Fruit fly (Drosophila melanogaster) whole organism, embryonic: ENCODE results near the gene Ant2.

Experiments used
- Ada2b ChIP-seq: fragments of 200-800 bp; sonication (Bioruptor generic); IDR thresholded peaks from 2 replicates; pipeline ENCODE4 v1.3.6; 2022; ENCODE audit warnings: missing biosample characterization, missing genetic modification characterization
- Blimp-1 ChIP-seq: fragments of 200-800 bp; sonication (Bioruptor generic); optimal IDR thresholded peaks from 3 replicates; lab custom pipeline; 2018; ENCODE audit warnings: missing biosample characterization, missing genetic modification characterization, mild to moderate bottlenecking, moderate library complexity, missing genetic modification reagents
- BtbVII ChIP-seq: fragments of 200-800 bp; sonication (Bioruptor generic); optimal IDR thresholded peaks from 3 replicates; lab custom pipeline; 2017; ENCODE audit warnings: missing biosample characterization, mild to moderate bottlenecking, missing genetic modification characterization
- CG10267 ChIP-seq: fragments of 200-800 bp; sonication (Bioruptor generic); optimal IDR thresholded peaks from 2 replicates; lab custom pipeline; 2018; ENCODE audit warnings: missing biosample characterization, mild to moderate bottlenecking, missing genetic modification characterization, moderate library complexity
- CG10274 ChIP-seq: fragments of 200-800 bp; sonication (Bioruptor generic); optimal IDR thresholded peaks from 3 replicates; lab custom pipeline; 2017; ENCODE audit warnings: missing biosample characterization, mild to moderate bottlenecking, missing genetic modification characterization
- CG11247 ChIP-seq: fragments of 200-800 bp; sonication (Bioruptor generic); IDR thresholded peaks from 2 replicates; pipeline ENCODE4 v1.3.6; 2022; ENCODE audit warnings: missing biosample characterization, missing genetic modification characterization
- CG12744 ChIP-seq: fragments of 200-800 bp; sonication (Bioruptor generic); optimal IDR thresholded peaks from 2 replicates; lab custom pipeline; 2016; ENCODE audit warnings: missing biosample characterization, missing genetic modification characterization
- CG13287 ChIP-seq: fragments of 200-800 bp; sonication (Bioruptor generic); IDR thresholded peaks from 2 replicates; pipeline ENCODE4 v1.3.6; 2022; ENCODE audit warnings: missing biosample characterization, missing genetic modification characterization; ENCODE audit not compliant: partially characterized antibody
- CG16813 ChIP-seq: fragments of 200-800 bp; sonication (Bioruptor generic); IDR thresholded peaks from 3 replicates; pipeline ENCODE4 v1.3.6; 2022; ENCODE audit warnings: missing biosample characterization, missing genetic modification characterization; ENCODE audit not compliant: partially characterized antibody
- CG17361 ChIP-seq: fragments of 200-800 bp; sonication (Bioruptor generic); IDR thresholded peaks from 3 replicates; pipeline ENCODE4 v1.3.6; 2022; ENCODE audit warnings: missing biosample characterization, missing genetic modification characterization
- CG18599 ChIP-seq: fragments of 200-800 bp; sonication (Bioruptor generic); optimal IDR thresholded peaks from 3 replicates; lab custom pipeline; 2017; ENCODE audit warnings: missing biosample characterization, missing genetic modification characterization, mild to moderate bottlenecking, moderate library complexity, missing genetic modification reagents
- CG18764 ChIP-seq: fragments of 200-800 bp; sonication (Bioruptor generic); optimal IDR thresholded peaks from 3 replicates; lab custom pipeline; 2016; ENCODE audit warnings: missing biosample characterization, missing genetic modification characterization
- CG2199 ChIP-seq: fragments of 200-800 bp; sonication (Bioruptor generic); IDR thresholded peaks from 3 replicates; pipeline ENCODE4 v1.3.6; 2022; ENCODE audit warnings: missing biosample characterization, missing genetic modification characterization
- CG31365 ChIP-seq: fragments of 200-800 bp; sonication (Bioruptor generic); optimal IDR thresholded peaks from 2 replicates; lab custom pipeline; 2018; ENCODE audit warnings: missing biosample characterization, mild to moderate bottlenecking, missing genetic modification characterization
- CG6765 ChIP-seq: fragments of 200-800 bp; sonication (Bioruptor generic); optimal IDR thresholded peaks from 3 replicates; lab custom pipeline; 2017; ENCODE audit warnings: missing biosample characterization, mild to moderate bottlenecking, missing genetic modification characterization
- CG8281 ChIP-seq: fragments of 200-800 bp; sonication (Bioruptor generic); optimal IDR thresholded peaks from 2 replicates; lab custom pipeline; 2018; ENCODE audit warnings: missing biosample characterization, mild to moderate bottlenecking, missing genetic modification characterization, moderate library complexity
- CG8359 ChIP-seq: fragments of 200-800 bp; sonication (Bioruptor generic); optimal IDR thresholded peaks from 2 replicates; lab custom pipeline; 2017; ENCODE audit warnings: missing biosample characterization, mild to moderate bottlenecking, missing genetic modification characterization, borderline replicate concordance
- CG8765 ChIP-seq: fragments of 200-800 bp; sonication (Bioruptor generic); IDR thresholded peaks from 2 replicates; pipeline ENCODE4 v1.3.6; 2022; ENCODE audit warnings: missing biosample characterization, missing genetic modification characterization
- CG9215 ChIP-seq: fragments of 200-800 bp; sonication (Bioruptor generic); IDR thresholded peaks from 2 replicates; pipeline ENCODE4 v1.3.6; 2022; ENCODE audit warnings: missing biosample characterization, missing genetic modification characterization
- Chrac-16 ChIP-seq: fragments of 200-800 bp; sonication (Bioruptor generic); optimal IDR thresholded peaks from 3 replicates; lab custom pipeline; 2016; ENCODE audit warnings: missing biosample characterization, missing genetic modification characterization
- Dad ChIP-seq: fragments of 200-800 bp; sonication (Bioruptor generic); optimal IDR thresholded peaks from 3 replicates; lab custom pipeline; 2016; ENCODE audit warnings: missing biosample characterization, missing genetic modification characterization
- Doc3 ChIP-seq: fragments of 200-800 bp; sonication (Bioruptor generic); IDR thresholded peaks from 3 replicates; pipeline ENCODE4 v1.3.6; 2022; ENCODE audit warnings: missing biosample characterization, missing genetic modification characterization; ENCODE audit not compliant: partially characterized antibody
- E2f1 ChIP-seq: fragments of 200-800 bp; sonication (Bioruptor generic); IDR thresholded peaks from 2 replicates; pipeline ENCODE4 v1.3.6; 2022; ENCODE audit warnings: missing biosample characterization, missing genetic modification characterization
- Ets97D ChIP-seq: fragments of 200-800 bp; sonication (Bioruptor generic); optimal IDR thresholded peaks from 3 replicates; lab custom pipeline; 2016; ENCODE audit warnings: missing biosample characterization, missing genetic modification characterization
- HHEX ChIP-seq: fragments of 200-800 bp; sonication (Bioruptor generic); optimal IDR thresholded peaks from 3 replicates; lab custom pipeline; 2017; ENCODE audit warnings: missing biosample characterization, mild to moderate bottlenecking, missing genetic modification characterization, missing genetic modification reagents
- HLH3B ChIP-seq: fragments of 200-800 bp; sonication (Bioruptor generic); IDR thresholded peaks from 2 replicates; pipeline ENCODE4 v1.3.6; 2022; ENCODE audit warnings: missing biosample characterization, missing genetic modification characterization
- PHDP ChIP-seq: fragments of 200-800 bp; sonication (Bioruptor generic); optimal IDR thresholded peaks from 3 replicates; lab custom pipeline; 2018; ENCODE audit warnings: missing biosample characterization, mild to moderate bottlenecking, missing genetic modification characterization, moderate library complexity
- Sry-δ ChIP-seq: fragments of 200-800 bp; sonication (Bioruptor generic); optimal IDR thresholded peaks from 2 replicates; lab custom pipeline; 2016; ENCODE audit warnings: missing biosample characterization, missing genetic modification characterization
- Vsx1 ChIP-seq: fragments of 200-800 bp; sonication (Bioruptor generic); optimal IDR thresholded peaks from 2 replicates; lab custom pipeline; 2017; ENCODE audit warnings: missing biosample characterization, mild to moderate bottlenecking, missing genetic modification characterization, missing genetic modification reagents
- ato ChIP-seq: fragments of 200-800 bp; sonication (Bioruptor generic); IDR thresholded peaks from 2 replicates; pipeline ENCODE4 v1.3.6; 2022; ENCODE audit warnings: missing biosample characterization, missing genetic modification characterization; ENCODE audit not compliant: partially characterized antibody
- bbx ChIP-seq: fragments of 200-800 bp; sonication (Bioruptor generic); IDR thresholded peaks from 2 replicates; pipeline ENCODE4 v1.3.6; 2022; ENCODE audit warnings: missing biosample characterization, missing genetic modification characterization; ENCODE audit not compliant: partially characterized antibody
- bsh ChIP-seq, 2 experiments: fragments of 200-800 bp; sonication (Bioruptor generic); optimal IDR thresholded peaks; 2 replicates each; lab custom pipeline; 2017 to 2018; ENCODE audit warnings: mild to moderate bottlenecking in 2 of 2, missing biosample characterization in 2 of 2, missing genetic modification characterization in 2 of 2, moderate library complexity in 1 of 2
- crp ChIP-seq, 2 experiments: fragments of 200-800 bp; sonication (Bioruptor generic); optimal IDR thresholded peaks; 2 replicates in 1 of 2; 3 replicates in 1 of 2; lab custom pipeline; 2017; ENCODE audit warnings: missing biosample characterization in 2 of 2, missing genetic modification characterization in 2 of 2, mild to moderate bottlenecking in 1 of 2, moderate library complexity in 1 of 2
- gem ChIP-seq: fragments of 200-800 bp; sonication (Bioruptor generic); optimal IDR thresholded peaks from 2 replicates; lab custom pipeline; 2019; ENCODE audit warnings: missing biosample characterization, mild to moderate bottlenecking, missing genetic modification characterization, moderate library complexity
- grau ChIP-seq: fragments of 200-800 bp; optimal IDR thresholded peaks from 3 replicates; lab custom pipeline; 2019; ENCODE audit warnings: missing biosample characterization, mild to moderate bottlenecking, missing genetic modification characterization, moderate library complexity
- gro ChIP-seq: fragments of 200-800 bp; sonication (Bioruptor generic); optimal IDR thresholded peaks from 2 replicates; lab custom pipeline; 2016; ENCODE audit warnings: missing biosample characterization, missing genetic modification characterization
- lab ChIP-seq: fragments of 200-800 bp; sonication (Bioruptor generic); optimal IDR thresholded peaks from 3 replicates; lab custom pipeline; 2017; ENCODE audit warnings: missing biosample characterization, missing genetic modification characterization, mild to moderate bottlenecking, moderate library complexity, missing genetic modification reagents
- nerfin-2 ChIP-seq: fragments of 200-800 bp; sonication (Bioruptor generic); IDR thresholded peaks from 2 replicates; pipeline ENCODE4 v1.3.6; 2022; ENCODE audit warnings: missing biosample characterization, missing genetic modification characterization; ENCODE audit not compliant: partially characterized antibody
- pum ChIP-seq: fragments of 200-800 bp; sonication (Bioruptor generic); optimal IDR thresholded peaks from 2 replicates; lab custom pipeline; 2016; ENCODE audit warnings: missing biosample characterization, missing genetic modification characterization
- sd ChIP-seq: fragments of 200-800 bp; sonication (Bioruptor generic); optimal IDR thresholded peaks from 3 replicates; lab custom pipeline; 2018; ENCODE audit warnings: missing biosample characterization, mild to moderate bottlenecking, missing genetic modification characterization, moderate library complexity
- sens ChIP-seq: fragments of 200-800 bp; sonication (Bioruptor generic); peaks from one replicate; lab custom pipeline; 2016; ENCODE audit warnings: missing biosample characterization, missing genetic modification characterization
- stwl ChIP-seq: fragments of 200-800 bp; sonication (Bioruptor generic); optimal IDR thresholded peaks from 3 replicates; lab custom pipeline; 2018; ENCODE audit warnings: missing biosample characterization, mild to moderate bottlenecking, missing genetic modification characterization, moderate library complexity
- tin ChIP-seq: fragments of 200-800 bp; sonication (Bioruptor generic); optimal IDR thresholded peaks from 3 replicates; lab custom pipeline; 2016; ENCODE audit warnings: missing biosample characterization, missing genetic modification characterization
- trem ChIP-seq: fragments of 200-800 bp; optimal IDR thresholded peaks from 3 replicates; lab custom pipeline; 2019; ENCODE audit warnings: missing biosample characterization, mild to moderate bottlenecking, missing genetic modification characterization, moderate library complexity
- twi ChIP-seq: fragments of 200-800 bp; optimal IDR thresholded peaks from 2 replicates; lab custom pipeline; 2019; ENCODE audit warnings: missing biosample characterization, mild to moderate bottlenecking, missing genetic modification characterization, moderate library complexity
- unpg ChIP-seq: fragments of 200-800 bp; sonication (Bioruptor generic); optimal IDR thresholded peaks from 3 replicates; lab custom pipeline; 2018; ENCODE audit warnings: missing biosample characterization, mild to moderate bottlenecking, missing genetic modification characterization, moderate library complexity
- zen ChIP-seq: fragments of 200-800 bp; sonication (Bioruptor generic); optimal IDR thresholded peaks from 3 replicates; lab custom pipeline; 2018; ENCODE audit warnings: missing biosample characterization, mild to moderate bottlenecking, missing genetic modification characterization, moderate library complexity

The Ant2 gene

dm6 chrX:10822678-10823440 is 36.2 kb upstream of the Ant2 start (continued):
- TF ChIP-seq trem (tag; lab: Kevin White, UChicago) (peak; percentile 61), Blimp-1 (GFP tag; lab: Kevin White, UChicago) (peak; percentile 66), unpg (GFP tag; lab: Kevin White, UChicago) (peak; percentile 73), CG17361 (peak; percentile 86), CG8359 (GFP tag; lab: Kevin White, UChicago) (peak; percentile 16), HHEX (peak; percentile 47), E2f1 (peak; percentile 56), CG12744 (no peak), sens (GFP tag; lab: Kevin White, UChicago) (peak; percentile 95), bbx (GFP tag; lab: Robert Waterston, UW) (no peak), HLH3B (GFP tag; lab: Robert Waterston, UW) (peak; percentile 51), Dad (GFP tag; lab: Kevin White, UChicago) (no peak), lab (GFP tag; lab: Kevin White, UChicago) (peak; percentile 71), Chrac-16 (peak; percentile 37), zen (tag; lab: Kevin White, UChicago) (peak; percentile 92), pum (peak; percentile 16), CG13287 (GFP tag; lab: Robert Waterston, UW) (no peak), CG16813 (GFP tag; lab: Robert Waterston, UW) (no peak), ato (GFP tag; lab: Robert Waterston, UW) (no peak), PHDP (tag; lab: Kevin White, UChicago) (peak; percentile 60), Ada2b (GFP tag; lab: Robert Waterston, UW) (0 out of 2 replicates have a peak, but pooled peaks have one; percentile 37), nerfin-2 (GFP tag; lab: Robert Waterston, UW) (no peak), CG10274 (GFP tag; lab: Kevin White, UChicago) (peak; percentile 26), sd (tag; lab: Kevin White, UChicago) (peak; percentile 18), CG31365 (tag; lab: Kevin White, UChicago) (peak; percentile 14), CG18764 (GFP tag; lab: Kevin White, UChicago) (peak; percentile 25), gem (tag; lab: Kevin White, UChicago) (peak; percentile 89), gro (no peak), CG6765 (GFP tag; lab: Kevin White, UChicago) (peak; percentile 27), bsh (GFP tag; optimal IDR thresholded peaks at IDR 0.05; lab: Kevin White, UChicago) (peak in 1 of 2 experiments; percentile 80), grau (tag; lab: Kevin White, UChicago) (peak; percentile 96), Doc3 (GFP tag; lab: Robert Waterston, UW) (no peak), tin (GFP tag; lab: Kevin White, UChicago) (peak; percentile 59), CG18599 (peak; percentile 86), BtbVII (peak; percentile 53), CG2199 (GFP tag; lab: Robert Waterston, UW) (peak; percentile 56; the same call in 1 of the 3 replicates), stwl (tag; lab: Kevin White, UChicago) (peak; percentile 17), Sry-δ (no peak), Ets97D (GFP tag; lab: Kevin White, UChicago) (no peak), Vsx1 (GFP tag; lab: Kevin White, UChicago) (peak; percentile 33), CG11247 (GFP tag; lab: Robert Waterston, UW) (no peak), CG10267 (tag; lab: Kevin White, UChicago) (peak; percentile 84), CG9215 (peak; percentile 34; the same call in 1 of the 2 replicates), CG8281 (tag; lab: Kevin White, UChicago) (peak; percentile 21), CG8765 (GFP tag; lab: Robert Waterston, UW) (peak; percentile 57; the same call in 1 of the 2 replicates), crp (GFP tag; optimal IDR thresholded peaks at IDR 0.05; lab: Kevin White, UChicago) (peak in 1 of 2 experiments; percentile 46), twi (tag; lab: Kevin White, UChicago) (peak; percentile 79)
